Worm (Caenorhabditis elegans) whole organism, L4 larva: Measurements from ENCODE around the gene H03G16.6.

Source experiments
- F26F4.8 ChIP-seq: fragments of 200-800 bp; sonication (Bioruptor generic); conservative IDR thresholded peaks from 2 replicates; pipeline ENCODE4 v1.3.6; 2022; ENCODE audit warnings: missing genetic modification characterization, missing compliant biosample characterization
- F49E8.2 ChIP-seq: sonication (generic microtip); optimal IDR thresholded peaks from 2 replicates; lab custom pipeline; 2016; ENCODE audit warnings: missing compliant biosample characterization, mild to moderate bottlenecking, missing genetic modification characterization, borderline replicate concordance
- R02D3.7 ChIP-seq: fragments of 150-350 bp; sonication (generic microtip); optimal IDR thresholded peaks from 3 replicates; lab custom pipeline; 2014; ENCODE audit warnings: missing biosample characterization, missing genetic modification characterization
- T20F7.1 ChIP-seq: fragments of 200-800 bp; sonication (Bioruptor generic); optimal IDR thresholded peaks from 2 replicates; lab custom pipeline; 2018; ENCODE audit warnings: mild to moderate bottlenecking, missing genetic modification characterization, missing compliant biosample characterization
- Y5F2A.4 ChIP-seq: fragments of 200-800 bp; sonication (Bioruptor generic); optimal IDR thresholded peaks from 2 replicates; lab custom pipeline; 2018; ENCODE audit warnings: mild to moderate bottlenecking, missing genetic modification characterization, missing compliant biosample characterization
- Y75B8A.6 ChIP-seq: fragments of 200-800 bp; sonication (Bioruptor generic); IDR thresholded peaks from 2 replicates; pipeline ENCODE4 v1.3.6; 2022; ENCODE audit warnings: missing genetic modification reagents, missing genetic modification characterization, missing compliant biosample characterization
- ZK337.2 ChIP-seq: fragments of 200-800 bp; sonication (Bioruptor generic); IDR thresholded peaks from 2 replicates; pipeline ENCODE4 v1.3.6; 2022; ENCODE audit warnings: missing genetic modification reagents, missing genetic modification characterization, missing compliant biosample characterization
- aha-1 ChIP-seq: fragments of 150-350 bp; peaks from one replicate; lab custom pipeline; 2014; ENCODE audit warnings: missing biosample characterization, missing genetic modification characterization
- ceh-82 ChIP-seq: sonication (generic microtip); optimal IDR thresholded peaks from 2 replicates; lab custom pipeline; 2017; ENCODE audit warnings: missing biosample characterization, missing genetic modification characterization
- ces-1 ChIP-seq: fragments of 150-350 bp; sonication (generic microtip); optimal IDR thresholded peaks from 4 replicates; lab custom pipeline; 2014; ENCODE audit warnings: missing biosample characterization, missing genetic modification reagents, missing genetic modification characterization
- ctbp-1 ChIP-seq: fragments of 200-800 bp; sonication (Bioruptor generic); IDR thresholded peaks from 2 replicates; pipeline ENCODE4 v1.3.6; 2022; ENCODE audit warnings: missing genetic modification reagents, missing genetic modification characterization, missing compliant biosample characterization
- daf-16 ChIP-seq, 3 experiments: sonication (generic microtip); optimal IDR thresholded peaks; 2 replicates each; lab custom pipeline; 2016 to 2017; ENCODE audit warnings: missing genetic modification characterization in 3 of 3, missing genetic modification reagents in 3 of 3, mild to moderate bottlenecking in 2 of 3, missing compliant biosample characterization in 2 of 3, missing biosample characterization in 1 of 3, moderate library complexity in 1 of 3
- fkh-10 ChIP-seq: fragments of 150-350 bp; optimal IDR thresholded peaks from 2 replicates; lab custom pipeline; 2014; ENCODE audit warnings: missing biosample characterization, missing genetic modification reagents, missing genetic modification characterization
- gei-8 ChIP-seq: fragments of 200-800 bp; sonication (Bioruptor generic); optimal IDR thresholded peaks from 2 replicates; lab custom pipeline; 2018; ENCODE audit warnings: mild to moderate bottlenecking, missing genetic modification characterization, missing compliant biosample characterization
- hlh-30 ChIP-seq: sonication (generic microtip); optimal IDR thresholded peaks from 2 replicates; lab custom pipeline; 2017; ENCODE audit warnings: antibody characterized with exemption, mild to moderate bottlenecking, missing genetic modification characterization, missing compliant biosample characterization; ENCODE audit not compliant: insufficient read depth
- lin-39 ChIP-seq: fragments of 150-350 bp; optimal IDR thresholded peaks from 2 replicates; lab custom pipeline; 2014; ENCODE audit warnings: missing biosample characterization, missing genetic modification reagents, missing genetic modification characterization
- mes-2 ChIP-seq: sonication (generic microtip); optimal IDR thresholded peaks from 2 replicates; lab custom pipeline; 2016; ENCODE audit warnings: missing genotype, mild to moderate bottlenecking, missing genetic modification characterization, missing compliant biosample characterization; ENCODE audit not compliant: poor library complexity, severe bottlenecking
- mxl-2 ChIP-seq: fragments of 200-800 bp; sonication (Bioruptor generic); conservative IDR thresholded peaks from 2 replicates; pipeline ENCODE4 v1.3.6; 2022; ENCODE audit warnings: missing genetic modification reagents, missing genetic modification characterization, missing compliant biosample characterization
- nhr-25 ChIP-seq: sonication (generic microtip); optimal IDR thresholded peaks from 2 replicates; lab custom pipeline; 2017; ENCODE audit warnings: missing genetic modification characterization, mild to moderate bottlenecking, missing compliant biosample characterization, antibody characterized with exemption, moderate library complexity, borderline replicate concordance; ENCODE audit not compliant: insufficient read depth
- nhr-28 ChIP-seq: fragments of 150-350 bp; optimal IDR thresholded peaks from 2 replicates; lab custom pipeline; 2014; ENCODE audit warnings: missing biosample characterization, missing genetic modification characterization
- nhr-41 ChIP-seq: fragments of 200-800 bp; sonication (Bioruptor generic); IDR thresholded peaks from 2 replicates; pipeline ENCODE4 v1.3.6; 2022; ENCODE audit warnings: missing genetic modification reagents, missing genetic modification characterization, missing compliant biosample characterization
- nhr-76 ChIP-seq: fragments of 150-350 bp; optimal IDR thresholded peaks from 2 replicates; lab custom pipeline; 2014; ENCODE audit warnings: missing biosample characterization, missing genetic modification characterization
- rbr-2 ChIP-seq: sonication (generic microtip); optimal IDR thresholded peaks from 2 replicates; lab custom pipeline; 2016; ENCODE audit warnings: missing genotype, missing genetic modification characterization, missing compliant biosample characterization
- set-16 ChIP-seq: fragments of 200-800 bp; sonication (Bioruptor generic); IDR thresholded peaks from 2 replicates; pipeline ENCODE4 v1.3.6; 2022; ENCODE audit warnings: missing genetic modification reagents, missing genetic modification characterization, missing compliant biosample characterization
- skn-1 ChIP-seq: fragments of 150-350 bp; optimal IDR thresholded peaks from 2 replicates; lab custom pipeline; 2014; ENCODE audit warnings: missing biosample characterization, missing genetic modification characterization
- unc-130 ChIP-seq: sonication (generic microtip); optimal IDR thresholded peaks from 2 replicates; lab custom pipeline; 2016; ENCODE audit warnings: missing genetic modification reagents, missing genetic modification characterization, missing compliant biosample characterization
- unc-62 ChIP-seq, 3 experiments: fragments of 150-350 bp in 1 of 3; sonication (generic microtip); optimal IDR thresholded peaks in 2 of 3; peaks in 1 of 3; 1 replicate in 1 of 3; 2 replicates in 2 of 3; lab custom pipeline; 2014 to 2017; ENCODE audit warnings: missing biosample characterization in 3 of 3, missing genetic modification characterization in 3 of 3, missing genetic modification reagents in 3 of 3, missing genotype in 1 of 3
- zag-1 ChIP-seq: fragments of 150-350 bp; optimal IDR thresholded peaks from 2 replicates; lab custom pipeline; 2014; ENCODE audit warnings: missing biosample characterization, missing genetic modification characterization
- zip-2 ChIP-seq: fragments of 150-350 bp; optimal IDR thresholded peaks from 2 replicates; lab custom pipeline; 2014; ENCODE audit warnings: missing biosample characterization, missing genetic modification characterization
- ztf-7 ChIP-seq: fragments of 150-350 bp; optimal IDR thresholded peaks from 2 replicates; lab custom pipeline; 2014; ENCODE audit warnings: missing biosample characterization, missing genetic modification characterization

Gene H03G16.6

DNA sequence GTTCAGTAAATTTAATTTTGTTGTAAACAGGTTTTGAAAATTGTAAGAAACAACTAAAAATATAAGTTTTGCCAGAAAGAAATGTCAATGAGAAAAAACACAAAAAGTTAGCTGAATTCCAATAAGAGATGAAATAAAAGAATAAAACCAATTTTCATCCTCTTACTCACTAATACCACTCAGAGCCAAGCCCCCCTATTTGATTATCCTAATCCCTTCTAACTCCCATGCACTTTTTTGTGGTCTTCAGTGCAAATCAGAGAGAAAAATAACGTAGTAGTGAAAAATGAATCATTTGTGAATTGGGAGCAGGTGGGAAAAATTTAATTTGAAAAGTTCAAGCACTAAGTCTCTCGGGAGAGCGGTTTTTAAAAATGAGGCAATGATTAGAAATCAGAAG lies 11.1 kb upstream of the H03G16.6 start:
- no peak for TF ChIP-seq ztf-7 (tag; lab: Kevin White, UChicago)
- no peak for TF ChIP-seq F49E8.2
- peak; percentile 37 for TF ChIP-seq ces-1 (GFP tag; lab: Kevin White, UChicago)
- TF ChIP-seq, all 104 proteins: peak for 1

DNA sequence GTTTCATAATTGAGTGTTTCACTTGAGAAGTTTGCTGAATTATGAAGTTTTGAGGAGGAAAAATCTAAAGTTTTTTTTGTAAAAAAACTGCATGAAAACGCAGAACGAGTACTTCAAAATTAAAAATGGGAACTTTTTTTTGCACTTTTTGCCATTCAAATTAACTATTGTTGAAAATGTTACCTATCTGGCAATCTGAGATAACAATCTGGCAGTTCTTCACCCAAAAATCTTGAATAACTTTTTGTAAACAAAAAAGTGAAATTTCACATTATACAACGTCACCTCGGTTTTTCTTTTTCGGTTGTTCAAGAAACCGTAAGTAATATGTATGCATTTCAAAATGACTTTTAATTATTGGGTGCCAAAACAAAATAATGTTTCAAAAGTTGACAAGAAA lies 9.9 kb upstream of the H03G16.6 start:
- no peak for TF ChIP-seq skn-1 (tag; lab: Kevin White, UChicago)
- TF ChIP-seq F26F4.8 (GFP tag; lab: Robert Waterston, UW), result no peak
- no peak for TF ChIP-seq zag-1 (tag; lab: Kevin White, UChicago)

DNA sequence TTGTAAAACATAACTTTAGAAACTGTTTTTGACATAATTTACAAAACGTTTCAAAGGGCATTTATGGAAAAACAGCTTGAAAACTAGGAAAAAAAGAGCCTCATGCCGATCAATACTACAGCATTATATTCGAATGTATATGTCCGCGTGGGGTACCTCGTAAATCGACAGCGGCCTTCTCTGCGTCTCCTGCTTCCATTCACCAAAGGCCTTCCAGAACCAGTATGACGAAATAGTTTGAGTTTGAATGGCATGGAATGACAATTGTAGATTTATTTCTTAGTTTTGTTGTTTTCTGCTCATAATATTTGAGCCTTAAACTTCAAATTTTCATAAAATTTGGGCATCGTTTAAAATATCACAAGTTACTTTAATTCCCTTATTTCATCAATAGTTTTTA lies 7.1 kb upstream of the H03G16.6 start:
- TF ChIP-seq Y75B8A.6 (GFP tag; lab: Robert Waterston, UW) (no peak), mes-2 (tag; lab: Kevin White, UChicago) (peak; percentile 13), hlh-30 (tag; lab: Kevin White, UChicago) (peak; percentile 42), F49E8.2 (no peak), nhr-76 (tag; lab: Kevin White, UChicago) (no peak), R02D3.7 (peak; percentile 50), fkh-10 (GFP tag; lab: Kevin White, UChicago) (no peak)

DNA sequence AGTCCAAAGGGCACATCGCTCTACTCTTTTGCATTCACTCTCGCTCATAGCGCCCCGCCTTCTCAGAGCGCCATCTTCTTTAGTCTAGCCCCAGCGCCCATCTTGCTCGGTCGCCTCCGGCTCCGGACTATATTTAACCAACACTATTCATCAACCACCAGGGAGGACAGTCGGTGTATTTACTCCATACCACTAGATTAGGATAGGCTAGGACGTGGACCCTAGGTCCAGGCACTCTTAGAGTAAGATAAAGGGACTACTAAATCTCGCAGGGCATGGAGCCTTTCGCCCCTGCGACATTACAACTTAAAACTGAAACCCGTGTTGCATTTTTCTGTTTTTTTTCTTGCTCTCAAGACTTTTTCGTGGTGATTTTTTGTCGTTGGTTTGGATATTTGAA lies 4.9 kb upstream of the H03G16.6 start:
- no peak for TF ChIP-seq nhr-41 (GFP tag; lab: Robert Waterston, UW)
- peak in 1 of 2 experiments; percentile 57 for TF ChIP-seq unc-62 (GFP tag; optimal IDR thresholded peaks at IDR 0.05 in 1 of 2; lab: Kevin White, UChicago)
- no peak for TF ChIP-seq unc-62 (tag; optimal IDR thresholded peaks at IDR 0.05; lab: Kevin White, UChicago)
- TF ChIP-seq aha-1 (tag; lab: Kevin White, UChicago), result peak; percentile 98
- TF ChIP-seq, all 104 proteins: peak for 2

DNA sequence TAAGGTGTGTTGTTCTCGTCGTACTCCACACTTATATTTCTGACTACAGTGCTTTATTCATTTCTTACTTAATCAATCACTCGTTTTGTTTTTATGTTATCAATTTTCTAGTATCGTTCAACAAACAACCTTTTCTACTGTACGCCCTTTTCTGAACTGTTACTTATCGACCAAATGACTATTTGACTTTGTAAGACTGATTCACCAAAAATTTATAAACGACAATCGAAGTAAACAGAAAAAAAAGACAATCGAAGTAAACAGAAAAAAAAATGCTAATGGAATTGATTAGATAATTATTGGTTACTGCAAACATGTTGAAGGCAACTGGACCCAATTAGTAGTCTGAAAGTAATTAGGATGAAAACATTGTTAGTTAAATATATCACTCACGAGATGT lies 2.5 kb upstream of the H03G16.6 start:
- TF ChIP-seq nhr-28, result peak; percentile 35
- TF ChIP-seq ZK337.2, result no peak
- no peak for TF ChIP-seq daf-16 (GFP tag; optimal IDR thresholded peaks at IDR 0.05; lab: Kevin White, UChicago)
- TF ChIP-seq daf-16 (tag; optimal IDR thresholded peaks at IDR 0.05; lab: Kevin White, UChicago), result peak; percentile 86

DNA sequence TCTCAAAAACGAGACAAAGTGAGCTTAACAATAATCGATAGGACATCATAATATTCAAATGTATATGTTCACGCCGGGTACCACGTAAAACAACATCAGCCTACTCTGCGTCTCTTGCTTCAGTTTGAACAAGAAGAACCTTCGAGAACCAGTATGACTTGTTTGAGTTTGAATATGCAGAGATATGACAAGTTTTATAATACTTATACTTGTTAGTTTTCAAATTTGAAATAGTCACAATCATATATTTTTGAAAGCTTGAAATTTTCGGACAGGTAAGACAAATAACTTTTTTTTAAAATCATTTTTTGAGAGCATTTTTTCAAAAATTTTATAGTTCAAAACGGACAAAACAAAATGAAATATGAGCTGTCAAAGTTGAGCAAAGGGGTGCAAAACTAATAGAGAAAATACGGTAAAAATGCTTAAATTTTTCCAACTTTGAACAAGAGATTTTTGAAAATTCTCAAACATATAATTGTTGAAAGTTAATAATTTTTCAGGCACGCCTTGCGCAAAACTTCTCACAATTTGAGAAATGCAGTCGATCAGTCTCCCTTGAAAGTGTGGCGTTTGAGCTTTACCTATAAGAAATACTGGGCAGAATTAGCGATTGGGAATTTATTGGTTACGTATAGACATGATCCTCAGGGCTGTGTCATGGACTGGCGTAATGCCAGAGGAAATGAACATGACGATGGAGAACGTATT lies 893 bp downstream of the H03G16.6 start, which contains the start of gene H03G16.1:
Gene H03G16.1, plus strand, starts transcription at position 661 of the 711 bp plus-strand sequence.
- TF ChIP-seq unc-62 (GFP tag; optimal IDR thresholded peaks at IDR 0.05 in 1 of 2; lab: Kevin White, UChicago), result peak in 1 of 2 experiments; percentile 92
- no peak for TF ChIP-seq unc-62 (tag; optimal IDR thresholded peaks at IDR 0.05; lab: Kevin White, UChicago)
- no peak for TF ChIP-seq nhr-25
- no peak for TF ChIP-seq mxl-2
- no peak for TF ChIP-seq lin-39 (tag; lab: Kevin White, UChicago)

DNA sequence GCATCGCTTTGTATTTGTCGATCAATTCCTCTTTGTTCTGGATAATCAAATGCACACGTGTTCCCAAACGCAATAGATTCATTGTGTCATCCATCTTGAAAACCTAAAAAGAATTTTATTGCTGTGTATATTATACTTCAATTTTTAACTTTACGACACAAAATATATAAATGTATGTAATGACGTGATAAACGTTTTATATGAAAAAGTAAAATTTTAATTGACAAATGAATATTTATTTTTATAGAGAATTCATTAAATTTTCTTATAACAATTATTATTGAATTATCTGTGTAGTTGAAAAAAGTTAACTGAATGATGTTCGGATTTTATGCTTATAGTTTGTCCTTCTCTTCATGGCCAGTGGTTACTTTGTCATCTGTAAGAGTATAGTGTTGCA lies 3.4 kb downstream of the H03G16.6 start, which contains the start of gene H03G16.7:
Gene H03G16.7, minus strand, starts transcription at position 101 of the 400 bp plus-strand sequence.
- TF ChIP-seq Y5F2A.4 (no peak), rbr-2 (no peak), zip-2 (tag; lab: Kevin White, UChicago) (no peak)

DNA sequence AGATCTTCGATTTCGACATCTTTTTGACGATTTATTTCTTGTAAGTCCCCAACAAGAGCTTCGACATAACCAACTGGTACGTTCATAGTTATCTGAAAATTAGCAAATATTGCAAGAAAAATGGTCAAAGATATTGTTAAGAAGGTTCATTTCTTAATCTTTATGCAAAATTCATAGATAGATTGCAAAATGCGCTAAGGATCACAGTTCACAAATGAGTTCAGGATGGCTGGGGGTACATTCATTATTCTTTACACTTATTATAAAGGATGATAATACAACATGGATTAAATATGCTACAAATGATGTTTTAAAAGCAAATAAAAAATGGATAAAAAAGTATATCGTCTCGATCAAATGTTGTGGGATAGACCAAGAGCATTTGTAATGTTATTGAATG lies 4.3 kb downstream of the H03G16.6 start, which contains the start of gene H03G16.5:
Gene H03G16.5, minus strand, starts transcription at position 101 of the 400 bp plus-strand sequence.
- TF ChIP-seq ceh-82 (tag; lab: Kevin White, UChicago) (no peak), ctbp-1 (GFP tag; lab: Robert Waterston, UW) (no peak), gei-8 (GFP tag; lab: Kevin White, UChicago) (no peak), unc-130 (no peak), set-16 (GFP tag; lab: Robert Waterston, UW) (no peak), T20F7.1 (GFP tag; lab: Kevin White, UChicago) (no peak), hlh-30 (tag; lab: Kevin White, UChicago) (no peak)
